Fruit fly (Drosophila melanogaster) whole organism, embryonic: ENCODE measurements around the gene SNRPG.

Experiments used
- Adf1 ChIP-seq: fragments of 200-800 bp; sonication (Bioruptor generic); IDR thresholded peaks from 2 replicates; pipeline ENCODE4 v1.3.6; 2022; ENCODE audit warnings: missing biosample characterization, missing genetic modification characterization
- CG10274 ChIP-seq: fragments of 200-800 bp; sonication (Bioruptor generic); optimal IDR thresholded peaks from 3 replicates; lab custom pipeline; 2017; ENCODE audit warnings: missing biosample characterization, mild to moderate bottlenecking, missing genetic modification characterization
- CG10543 ChIP-seq: fragments of 200-800 bp; sonication (Bioruptor generic); optimal IDR thresholded peaks from 3 replicates; lab custom pipeline; 2017; ENCODE audit warnings: missing biosample characterization, mild to moderate bottlenecking, missing genetic modification characterization, moderate library complexity
- CG11560 ChIP-seq: fragments of 200-800 bp; sonication (Bioruptor generic); IDR thresholded peaks from 3 replicates; pipeline ENCODE4 v1.3.6; 2022; ENCODE audit warnings: missing biosample characterization, missing genetic modification characterization
- CG11695 ChIP-seq: fragments of 200-800 bp; sonication (Bioruptor generic); IDR thresholded peaks from 3 replicates; pipeline ENCODE4 v1.3.6; 2022; ENCODE audit warnings: missing biosample characterization, missing genetic modification characterization
- CG13296 ChIP-seq: fragments of 200-800 bp; sonication (Bioruptor generic); optimal IDR thresholded peaks from 3 replicates; lab custom pipeline; 2018; ENCODE audit warnings: missing biosample characterization, mild to moderate bottlenecking, missing genetic modification characterization
- CG13424 ChIP-seq: fragments of 200-800 bp; sonication (Bioruptor generic); optimal IDR thresholded peaks from 2 replicates; lab custom pipeline; 2019; ENCODE audit warnings: missing biosample characterization, mild to moderate bottlenecking, missing genetic modification characterization, moderate library complexity
- CG13894 ChIP-seq: fragments of 200-800 bp; sonication (Bioruptor generic); optimal IDR thresholded peaks from 3 replicates; lab custom pipeline; 2018; ENCODE audit warnings: missing biosample characterization, mild to moderate bottlenecking, missing genetic modification characterization, moderate library complexity
- CG15073 ChIP-seq: fragments of 200-800 bp; sonication (Bioruptor generic); optimal IDR thresholded peaks from 2 replicates; lab custom pipeline; 2016; ENCODE audit warnings: missing biosample characterization, missing genetic modification characterization
- CG1529 ChIP-seq: fragments of 200-800 bp; sonication (Bioruptor generic); optimal IDR thresholded peaks from 3 replicates; lab custom pipeline; 2018; ENCODE audit warnings: missing biosample characterization, missing genetic modification characterization
- CG30431 ChIP-seq: fragments of 200-800 bp; sonication (Bioruptor generic); optimal IDR thresholded peaks from 2 replicates; lab custom pipeline; 2017; ENCODE audit warnings: missing biosample characterization, missing genetic modification characterization
- CG31388 ChIP-seq: fragments of 200-800 bp; sonication (Bioruptor generic); optimal IDR thresholded peaks from 2 replicates; lab custom pipeline; 2016; ENCODE audit warnings: missing biosample characterization, missing genetic modification characterization
- CG4820 ChIP-seq: fragments of 200-800 bp; sonication (Bioruptor generic); optimal IDR thresholded peaks from 3 replicates; lab custom pipeline; 2016; ENCODE audit warnings: missing biosample characterization, missing genetic modification characterization
- CG5245 ChIP-seq: fragments of 200-800 bp; sonication (Bioruptor generic); optimal IDR thresholded peaks from 3 replicates; lab custom pipeline; 2016; ENCODE audit warnings: missing biosample characterization, missing genetic modification characterization
- CG6175 ChIP-seq: fragments of 200-800 bp; sonication (Bioruptor generic); IDR thresholded peaks from 3 replicates; pipeline ENCODE4 v1.3.6; 2022; ENCODE audit warnings: missing biosample characterization, missing genetic modification characterization
- CG6254 ChIP-seq: fragments of 200-800 bp; sonication (Bioruptor generic); optimal IDR thresholded peaks from 3 replicates; lab custom pipeline; 2017; ENCODE audit warnings: mild to moderate bottlenecking, missing biosample characterization, missing genetic modification reagents, missing genetic modification characterization
- CG6813 ChIP-seq: fragments of 200-800 bp; sonication (Bioruptor generic); optimal IDR thresholded peaks from 2 replicates; lab custom pipeline; 2017; ENCODE audit warnings: missing biosample characterization, missing genetic modification characterization, mild to moderate bottlenecking, moderate library complexity, missing genetic modification reagents
- CG8281 ChIP-seq: fragments of 200-800 bp; sonication (Bioruptor generic); optimal IDR thresholded peaks from 2 replicates; lab custom pipeline; 2018; ENCODE audit warnings: missing biosample characterization, mild to moderate bottlenecking, missing genetic modification characterization, moderate library complexity
- CG8944 ChIP-seq: fragments of 200-800 bp; sonication (Bioruptor generic); optimal IDR thresholded peaks from 3 replicates; lab custom pipeline; 2016; ENCODE audit warnings: missing biosample characterization, missing genetic modification characterization
- CG9932 ChIP-seq: fragments of 200-800 bp; sonication (Bioruptor generic); IDR thresholded peaks from 2 replicates; pipeline ENCODE4 v1.3.6; 2022; ENCODE audit warnings: missing biosample characterization, missing genetic modification characterization
- Dfd ChIP-seq, 2 experiments: fragments of >200 bp; optimal IDR thresholded peaks; 2 replicates each; lab custom pipeline; 2017; ENCODE audit warnings: missing biosample characterization in 2 of 2, missing genetic modification characterization in 2 of 2
- Dref ChIP-seq: fragments of 200-800 bp; sonication (Bioruptor generic); IDR thresholded peaks from 2 replicates; pipeline ENCODE4 v1.3.6; 2022; ENCODE audit warnings: missing biosample characterization, missing genetic modification characterization
- Gsc ChIP-seq: fragments of 200-800 bp; sonication (Bioruptor generic); IDR thresholded peaks from 2 replicates; pipeline ENCODE4 v1.3.6; 2022; ENCODE audit warnings: missing biosample characterization, missing genetic modification characterization
- Gug ChIP-seq: fragments of 200-800 bp; sonication (Bioruptor generic); IDR thresholded peaks from 4 replicates; pipeline ENCODE4 v1.3.6; 2022; ENCODE audit warnings: missing biosample characterization, missing genetic modification characterization
- Hmr ChIP-seq: fragments of 200-800 bp; sonication (Bioruptor generic); optimal IDR thresholded peaks from 3 replicates; lab custom pipeline; 2017; ENCODE audit warnings: mild to moderate bottlenecking, missing biosample characterization, missing genetic modification reagents, missing genetic modification characterization
- Lhr ChIP-seq: fragments of 200-800 bp; sonication (Bioruptor generic); optimal IDR thresholded peaks from 3 replicates; lab custom pipeline; 2017; ENCODE audit warnings: mild to moderate bottlenecking, missing biosample characterization, missing genetic modification reagents, missing genetic modification characterization
- MESR4 ChIP-seq: fragments of 200-800 bp; sonication (Bioruptor generic); optimal IDR thresholded peaks from 2 replicates; lab custom pipeline; 2018; ENCODE audit warnings: missing biosample characterization, mild to moderate bottlenecking, missing genetic modification characterization, moderate library complexity
- Max ChIP-seq: fragments of 200-800 bp; sonication (Bioruptor generic); optimal IDR thresholded peaks from 2 replicates; lab custom pipeline; 2016; ENCODE audit warnings: missing biosample characterization, mild to moderate bottlenecking, missing genetic modification characterization
- Myb ChIP-seq: fragments of 200-800 bp; sonication (Bioruptor generic); optimal IDR thresholded peaks from 2 replicates; lab custom pipeline; 2016; ENCODE audit warnings: missing biosample characterization, missing genetic modification characterization
- NK7.1 ChIP-seq: fragments of 200-800 bp; sonication (Bioruptor generic); optimal IDR thresholded peaks from 3 replicates; lab custom pipeline; 2016; ENCODE audit warnings: missing biosample characterization, missing genetic modification characterization
- Nf-YB ChIP-seq: fragments of 200-800 bp; sonication (Bioruptor generic); optimal IDR thresholded peaks from 3 replicates; lab custom pipeline; 2019; ENCODE audit warnings: missing biosample characterization, mild to moderate bottlenecking, missing genetic modification characterization, moderate library complexity
- Rx ChIP-seq: fragments of 200-800 bp; sonication (Bioruptor generic); IDR thresholded peaks from 2 replicates; pipeline ENCODE4 v1.3.6; 2022; ENCODE audit warnings: missing biosample characterization, missing genetic modification characterization
- Side ChIP-seq: fragments of 200-800 bp; sonication (Bioruptor generic); optimal IDR thresholded peaks from 2 replicates; lab custom pipeline; 2016; ENCODE audit warnings: missing biosample characterization, missing genetic modification characterization
- Sox102F ChIP-seq: fragments of 200-800 bp; sonication (Bioruptor generic); optimal IDR thresholded peaks from 2 replicates; lab custom pipeline; 2018; ENCODE audit warnings: missing biosample characterization, mild to moderate bottlenecking, missing genetic modification characterization, moderate library complexity
- abd-A ChIP-seq: fragments of 200-800 bp; sonication (Bioruptor generic); optimal IDR thresholded peaks from 3 replicates; lab custom pipeline; 2019; ENCODE audit warnings: missing biosample characterization, mild to moderate bottlenecking, missing genetic modification characterization, moderate library complexity
- ap ChIP-seq: fragments of 200-800 bp; sonication (Bioruptor generic); IDR thresholded peaks from 2 replicates; pipeline ENCODE4 v1.3.6; 2022; ENCODE audit warnings: missing biosample characterization, missing genetic modification characterization
- br ChIP-seq: fragments of >200 bp; optimal IDR thresholded peaks from 2 replicates; lab custom pipeline; 2017
- bsh ChIP-seq, 2 experiments: fragments of 200-800 bp; sonication (Bioruptor generic); optimal IDR thresholded peaks; 2 replicates each; lab custom pipeline; 2017 to 2018; ENCODE audit warnings: mild to moderate bottlenecking in 2 of 2, missing biosample characterization in 2 of 2, missing genetic modification characterization in 2 of 2, moderate library complexity in 1 of 2
- exex ChIP-seq: fragments of 200-800 bp; sonication (Bioruptor generic); optimal IDR thresholded peaks from 4 replicates; lab custom pipeline; 2018; ENCODE audit warnings: missing biosample characterization, mild to moderate bottlenecking, missing genetic modification characterization, moderate library complexity
- ftz-f1 ChIP-seq: fragments of 200-800 bp; sonication (Bioruptor generic); optimal IDR thresholded peaks from 2 replicates; lab custom pipeline; 2016; ENCODE audit warnings: missing biosample characterization, missing genetic modification characterization
- gcm ChIP-seq: fragments of 200-800 bp; sonication (Bioruptor generic); optimal IDR thresholded peaks from 2 replicates; lab custom pipeline; 2019; ENCODE audit warnings: missing biosample characterization, mild to moderate bottlenecking, missing genetic modification characterization, moderate library complexity
- hb ChIP-seq: fragments of 200-800 bp; sonication (Bioruptor generic); IDR thresholded peaks from 3 replicates; pipeline ENCODE4 v1.3.6; 2022; ENCODE audit warnings: missing biosample characterization, missing genetic modification characterization; ENCODE audit not compliant: partially characterized antibody
- jumu ChIP-seq: fragments of 200-800 bp; sonication (Bioruptor generic); optimal IDR thresholded peaks from 3 replicates; lab custom pipeline; 2016; ENCODE audit warnings: missing biosample characterization, missing genetic modification characterization
- nmo ChIP-seq: fragments of 200-800 bp; sonication (Bioruptor generic); optimal IDR thresholded peaks from 2 replicates; lab custom pipeline; 2018; ENCODE audit warnings: missing biosample characterization, mild to moderate bottlenecking, missing genetic modification characterization, moderate library complexity
- otp ChIP-seq: fragments of 200-800 bp; sonication (Bioruptor generic); IDR thresholded peaks from 3 replicates; pipeline ENCODE4, ENCODE4 v1.3.6; 2022; ENCODE audit warnings: missing biosample characterization, missing genetic modification characterization
- ro ChIP-seq: fragments of 200-800 bp; sonication (Bioruptor generic); IDR thresholded peaks from 2 replicates; pipeline ENCODE4 v1.3.6; 2022; ENCODE audit warnings: missing biosample characterization, missing genetic modification characterization
- so ChIP-seq: fragments of 200-800 bp; sonication (Bioruptor generic); IDR thresholded peaks from 3 replicates; pipeline ENCODE4 v1.3.6; 2022; ENCODE audit warnings: missing biosample characterization, missing genetic modification characterization
- tap ChIP-seq: fragments of 200-800 bp; optimal IDR thresholded peaks from 3 replicates; lab custom pipeline; 2019; ENCODE audit warnings: missing biosample characterization, mild to moderate bottlenecking, missing genetic modification characterization, moderate library complexity
- tx ChIP-seq: fragments of 200-800 bp; sonication (Bioruptor generic); optimal IDR thresholded peaks from 2 replicates; lab custom pipeline; 2016; ENCODE audit warnings: missing biosample characterization, missing genetic modification characterization

Gene SNRPG

dm6 chrX:16637594-16638485 is 2.4 kb downstream of the SNRPG start, which contains the start of gene RpS19a (continued):
- TF ChIP-seq Max (peak; percentile 42), ro (GFP tag; lab: Robert Waterston, UW) (no peak; the same call in 1 of the 2 replicates), CG5245 (GFP tag; lab: Kevin White, UChicago) (peak; percentile 27), CG4820 (GFP tag; lab: Kevin White, UChicago) (peak; percentile 38), Hmr (peak; percentile 88), CG11695 (GFP tag; lab: Robert Waterston, UW) (peak; percentile 31; the same call in 1 of the 3 replicates), CG10543 (GFP tag; lab: Kevin White, UChicago) (peak; percentile 91), tap (tag; lab: Kevin White, UChicago) (peak; percentile 50), Adf1 (no peak), ftz-f1 (GFP tag; lab: Kevin White, UChicago) (no peak), CG6254 (GFP tag; lab: Kevin White, UChicago) (peak; percentile 68), exex (tag; lab: Kevin White, UChicago) (peak; percentile 55), CG6175 (GFP tag; lab: Robert Waterston, UW) (peak; percentile 73), abd-A (tag; lab: Kevin White, UChicago) (no peak), br (no peak), CG15073 (no peak), Gug (GFP tag; lab: Robert Waterston, UW) (peak; percentile 38; the same call in 2 of the 4 replicates), CG1529 (GFP tag; lab: Kevin White, UChicago) (peak; percentile 81), CG13424 (peak; percentile 53), bsh (GFP tag; optimal IDR thresholded peaks at IDR 0.05; lab: Kevin White, UChicago) (peak; percentile 15 to 64), Lhr (peak; percentile 55), NK7.1 (GFP tag; lab: Kevin White, UChicago) (peak; percentile 48), CG9932 (GFP tag; lab: Robert Waterston, UW) (peak; percentile 54; the same call in 1 of the 2 replicates), so (GFP tag; lab: Robert Waterston, UW) (peak; percentile 75), Side (peak; percentile 65), CG30431 (peak; percentile 62), Myb (peak; percentile 5), hb (GFP tag; lab: Robert Waterston, UW) (no peak), CG8944 (GFP tag; lab: Kevin White, UChicago) (no peak), CG6813 (GFP tag; lab: Kevin White, UChicago) (peak; percentile 88), CG10274 (peak; percentile 73), gcm (GFP tag; lab: Kevin White, UChicago) (peak; percentile 67), Dref (peak; percentile 75), Dfd (GFP tag; optimal IDR thresholded peaks at IDR 0.05; lab: Kevin White, UChicago) (no peak), CG13894 (tag; lab: Kevin White, UChicago) (peak; percentile 75), Rx (GFP tag; lab: Robert Waterston, UW) (peak; percentile 82), CG13296 (GFP tag; lab: Kevin White, UChicago) (peak; percentile 90), Gsc (GFP tag; lab: Robert Waterston, UW) (no peak), Nf-YB (GFP tag; lab: Kevin White, UChicago) (peak; percentile 55), Sox102F (GFP tag; lab: Kevin White, UChicago) (peak; percentile 36), nmo (GFP tag; lab: Kevin White, UChicago) (peak; percentile 49), CG31388 (GFP tag; lab: Kevin White, UChicago) (no peak), tx (no peak), otp (peak; percentile 92), CG11560 (tag; lab: Robert Waterston, UW) (peak; percentile 96), jumu (no peak), ap (GFP tag; lab: Robert Waterston, UW) (peak; percentile 66), MESR4 (GFP tag; lab: Kevin White, UChicago) (peak; percentile 98), CG8281 (tag; lab: Kevin White, UChicago) (peak; percentile 39)
